Fruit fly (Drosophila melanogaster) whole organism, adult: ENCODE results near the gene CG5180.

Experiments used
- CG33017 ChIP-seq: fragments of 200-800 bp; sonication (Bioruptor generic); optimal IDR thresholded peaks from 2 replicates; lab custom pipeline; 2018; ENCODE audit warnings: missing biosample characterization, mild to moderate bottlenecking, missing genetic modification characterization, moderate library complexity
- CG7101 ChIP-seq: fragments of 200-800 bp; sonication (Bioruptor generic); optimal IDR thresholded peaks from 2 replicates; lab custom pipeline; 2018; ENCODE audit warnings: missing biosample characterization, mild to moderate bottlenecking, missing genetic modification characterization, moderate library complexity
- Clk ChIP-seq: fragments of 200-800 bp; sonication (Bioruptor generic); optimal IDR thresholded peaks from 2 replicates; lab custom pipeline; 2017; ENCODE audit warnings: missing biosample characterization, missing genetic modification characterization
- Crg-1 ChIP-seq: fragments of 200-800 bp; sonication (Bioruptor generic); optimal IDR thresholded peaks from 2 replicates; lab custom pipeline; 2016; ENCODE audit warnings: missing biosample characterization, missing genetic modification characterization
- cic ChIP-seq: fragments of 200-800 bp; sonication (Bioruptor generic); optimal IDR thresholded peaks from 2 replicates; lab custom pipeline; 2017; ENCODE audit warnings: missing biosample characterization, mild to moderate bottlenecking, missing genetic modification characterization, moderate library complexity
- tj ChIP-seq: fragments of 200-800 bp; sonication (Bioruptor generic); optimal IDR thresholded peaks from 3 replicates; lab custom pipeline; 2017; ENCODE audit warnings: missing biosample characterization, mild to moderate bottlenecking, missing genetic modification characterization, moderate library complexity

DNA sequence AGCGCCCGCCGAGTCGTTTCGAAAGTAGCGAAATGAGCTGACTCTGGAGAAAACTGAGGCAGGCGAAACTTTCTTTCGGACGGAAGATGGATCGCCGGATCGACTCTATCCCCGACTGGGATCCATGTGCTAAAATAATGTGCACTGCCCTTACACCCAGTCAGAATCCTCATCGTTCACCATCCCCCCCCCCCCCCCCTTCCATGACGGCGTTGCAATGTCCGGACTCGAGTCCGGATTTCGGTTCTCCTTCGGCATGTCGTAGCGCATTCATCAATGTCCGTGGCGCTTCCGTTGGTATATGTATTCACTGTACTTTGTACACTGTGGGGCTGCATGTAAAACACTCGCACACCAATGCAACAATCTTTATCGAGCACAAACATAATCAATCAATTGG lies 47.3 kb downstream of the CG5180 start:
- no peak for TF ChIP-seq Clk
- TF ChIP-seq cic (GFP tag; lab: Kevin White, UChicago): no peak
- TF ChIP-seq tj: no peak
- no peak for TF ChIP-seq Crg-1 (GFP tag; lab: Kevin White, UChicago)
- TF ChIP-seq CG33017: no peak
- no peak for TF ChIP-seq CG7101
